Worm (Caenorhabditis elegans): ENCODE results near the gene far-6.

The far-6 gene

ce11 chrIV:13297746-13298145, 30.4 kb upstream of the far-6 start, which contains the start of the genes Y67H2A.2 and micu-1 (continued):
- no peak for TF ChIP-seq Y55F3AM.14 (GFP tag; optimal IDR thresholded peaks at IDR 0.05)
- no peak for TF ChIP-seq unc-39 (tag; optimal IDR thresholded peaks at IDR 0.05)
- peak; percentile 67 for TF ChIP-seq gmeb-1 (tag; optimal IDR thresholded peaks at IDR 0.05)
- TF ChIP-seq dmd-4 (tag; optimal IDR thresholded peaks at IDR 0.05), result no peak
- no peak for TF ChIP-seq peb-1 (tag; optimal IDR thresholded peaks at IDR 0.05)
- TF ChIP-seq mab-5 (tag; optimal IDR thresholded peaks at IDR 0.05), result peak; percentile 27
- TF ChIP-seq nhr-12 (tag; optimal IDR thresholded peaks at IDR 0.05), result no peak
- TF ChIP-seq ceh-82 (tag; optimal IDR thresholded peaks at IDR 0.05), result no peak
- peak; percentile 4 for TF ChIP-seq fos-1 (tag; optimal IDR thresholded peaks at IDR 0.05)
- TF ChIP-seq sem-4 (tag; optimal IDR thresholded peaks at IDR 0.05), result no peak

- no peak for TF ChIP-seq nhr-21 (tag; optimal IDR thresholded peaks at IDR 0.05)
Measured at ce11 chrIV:13299648-13300047, 28.5 kb upstream of the far-6 start.

- TF ChIP-seq lin-13 (GFP tag; optimal IDR thresholded peaks at IDR 0.05) (peak; percentile 9), crh-2 (tag; optimal IDR thresholded peaks at IDR 0.05) (no peak)
Measured at ce11 chrIV:13300109-13300508, 28.1 kb upstream of the far-6 start, which contains the start of gene kdp-1. kdp-1 (plus strand) TSS chrIV:13300188.

- TF ChIP-seq lin-39 (tag; optimal IDR thresholded peaks at IDR 0.05), result no peak
Measured at ce11 chrIV:13300591-13300990, 27.6 kb upstream of the far-6 start, which contains the start of gene csn-6. csn-6 (plus strand) TSS chrIV:13300824.

ce11 chrIV:13303442-13303841, 24.7 kb upstream of the far-6 start, which contains the start of gene Y67H2A.7:
Y67H2A.7 (plus strand) TSS chrIV:13303742.
- TF ChIP-seq unc-39 (tag; optimal IDR thresholded peaks at IDR 0.05) (no peak), nhr-237 (tag; optimal IDR thresholded peaks at IDR 0.05) (no peak), elt-1 (tag; optimal IDR thresholded peaks at IDR 0.05) (no peak), elt-3 (tag; optimal IDR thresholded peaks at IDR 0.05) (no peak), dmd-4 (tag; optimal IDR thresholded peaks at IDR 0.05) (no peak), R02D3.7 (tag; optimal IDR thresholded peaks at IDR 0.05) (no peak)

- no peak for TF ChIP-seq ztf-11 (tag; optimal IDR thresholded peaks at IDR 0.05)
- peak; percentile 17 for TF ChIP-seq unc-55 (GFP tag; optimal IDR thresholded peaks at IDR 0.05)
Measured at ce11 chrIV:13304786-13305185, 23.4 kb upstream of the far-6 start.

- TF ChIP-seq sem-4 (tag; optimal IDR thresholded peaks at IDR 0.05), result no peak
- TF ChIP-seq aly-2 (tag; optimal IDR thresholded peaks at IDR 0.05), result no peak
- no peak for TF ChIP-seq snpc-4 (tag; optimal IDR thresholded peaks at IDR 0.05)
- no peak for TF ChIP-seq ztf-11 (tag; optimal IDR thresholded peaks at IDR 0.05)
- no peak for TF ChIP-seq mbf-1 (tag; optimal IDR thresholded peaks at IDR 0.05)
- no peak for TF ChIP-seq ZK546.5 (tag; optimal IDR thresholded peaks at IDR 0.05)
- no peak for TF ChIP-seq nhr-23 (tag; optimal IDR thresholded peaks at IDR 0.05)
- TF ChIP-seq peb-1 (tag; optimal IDR thresholded peaks at IDR 0.05), result no peak
Measured at ce11 chrIV:13309636-13310035, 18.5 kb upstream of the far-6 start.

ce11 chrIV:13311331-13312034, 16.7 kb upstream of the far-6 start:
- no peak for TF ChIP-seq nhr-77 (tag; optimal IDR thresholded peaks at IDR 0.05)
- TF ChIP-seq nhr-25 (tag; optimal IDR thresholded peaks at IDR 0.05), result no peak
- peak; percentile 4 for TF ChIP-seq C34F6.9 (tag; optimal IDR thresholded peaks at IDR 0.05)
- peak in 1 of 2 experiments; percentile 34 for TF ChIP-seq lsy-2 (tag; optimal IDR thresholded peaks at IDR 0.05)
- no peak for TF ChIP-seq nhr-237 (tag; optimal IDR thresholded peaks at IDR 0.05)
- no peak for TF ChIP-seq ztf-1 (GFP tag; conservative IDR thresholded peaks at IDR 0.05)
- TF ChIP-seq unc-62 (GFP tag; optimal IDR thresholded peaks at IDR 0.05), result no peak
- no peak for TF ChIP-seq sma-3 (GFP tag; optimal IDR thresholded peaks at IDR 0.05)
- peak; percentile 2 for TF ChIP-seq crh-2 (tag; optimal IDR thresholded peaks at IDR 0.05)
- TF ChIP-seq alr-1 (tag; optimal IDR thresholded peaks at IDR 0.05), result no peak
- TF ChIP-seq mab-5 (tag; optimal IDR thresholded peaks at IDR 0.05), result no peak
- TF ChIP-seq dmd-4 (tag; optimal IDR thresholded peaks at IDR 0.05), result no peak
- TF ChIP-seq elt-3 (tag; optimal IDR thresholded peaks at IDR 0.05), result no peak
- TF ChIP-seq nhr-129 (tag; optimal IDR thresholded peaks at IDR 0.05), result peak; percentile 34
- no peak for TF ChIP-seq mbf-1 (tag; optimal IDR thresholded peaks at IDR 0.05)
- no peak for TF ChIP-seq fos-1 (tag; optimal IDR thresholded peaks at IDR 0.05)
- TF ChIP-seq blmp-1 (tag; optimal IDR thresholded peaks at IDR 0.05; ENCODE audit: insufficient read depth), result no peak
- TF ChIP-seq zag-1 (tag; optimal IDR thresholded peaks at IDR 0.05), result no peak
